Worm (Caenorhabditis elegans) whole organism, L4/young adult: Measurements from ENCODE around the gene act-5.

Experiments used
- W03F9.2 ChIP-seq: fragments of 150-350 bp; optimal IDR thresholded peaks from 2 replicates; lab custom pipeline; 2014; ENCODE audit warnings: missing biosample characterization, missing genetic modification characterization
- dao-5 ChIP-seq: sonication (generic microtip); optimal IDR thresholded peaks from 2 replicates; lab custom pipeline; 2016; ENCODE audit warnings: missing genotype, missing genetic modification characterization, moderate library complexity, missing compliant biosample characterization
- him-1 ChIP-seq: sonication (generic microtip); optimal IDR thresholded peaks from 2 replicates; lab custom pipeline; 2016; ENCODE audit warnings: missing genotype, missing genetic modification reagents, missing genetic modification characterization, missing compliant biosample characterization

- no peak for TF ChIP-seq W03F9.2 (tag; lab: Kevin White, UChicago)
- no peak for TF ChIP-seq him-1 (tag; lab: Kevin White, UChicago)
- no peak for TF ChIP-seq dao-5
Observed at ce11 chrIII:13644279-13644678, 38.4 kb upstream of the act-5 start.
